Fruit fly (Drosophila melanogaster) whole organism, prepupa: Measurements from ENCODE around the gene Inx2.

Experiments
- Blimp-1 ChIP-seq: fragments of 200-800 bp; sonication (Bioruptor generic); optimal IDR thresholded peaks from 3 replicates; lab custom pipeline; 2017; ENCODE audit warnings: missing biosample characterization, missing genetic modification characterization, mild to moderate bottlenecking, moderate library complexity, missing genetic modification reagents
- CG10631 ChIP-seq: fragments of 200-800 bp; sonication (Bioruptor generic); optimal IDR thresholded peaks from 2 replicates; lab custom pipeline; 2016; ENCODE audit warnings: missing biosample characterization, missing genetic modification characterization
- CG10669 ChIP-seq: fragments of 200-800 bp; sonication (Bioruptor generic); optimal IDR thresholded peaks from 3 replicates; lab custom pipeline; 2018; ENCODE audit warnings: missing biosample characterization, mild to moderate bottlenecking, missing genetic modification characterization, moderate library complexity
- CG11294 ChIP-seq: fragments of 200-800 bp; sonication (Bioruptor generic); IDR thresholded peaks from 2 replicates; pipeline ENCODE4 v1.3.6; 2022; ENCODE audit warnings: missing biosample characterization, missing genetic modification characterization
- CG11902 ChIP-seq: fragments of 200-800 bp; sonication (Bioruptor generic); optimal IDR thresholded peaks from 3 replicates; lab custom pipeline; 2016; ENCODE audit warnings: missing biosample characterization, missing genetic modification characterization
- CG15336 ChIP-seq: fragments of 200-800 bp; sonication (Bioruptor generic); IDR thresholded peaks from 2 replicates; pipeline ENCODE4 v1.3.6; 2022; ENCODE audit warnings: missing biosample characterization, missing genetic modification characterization
- CG1621 ChIP-seq: fragments of 200-800 bp; sonication (Bioruptor generic); optimal IDR thresholded peaks from 3 replicates; lab custom pipeline; 2018; ENCODE audit warnings: missing biosample characterization, mild to moderate bottlenecking, missing genetic modification characterization
- CG16779 ChIP-seq: fragments of 200-800 bp; sonication (Bioruptor generic); optimal IDR thresholded peaks from 3 replicates; lab custom pipeline; 2017; ENCODE audit warnings: missing biosample characterization, mild to moderate bottlenecking, missing genetic modification characterization
- CG3032 ChIP-seq: fragments of 200-800 bp; optimal IDR thresholded peaks from 2 replicates; lab custom pipeline; 2019; ENCODE audit warnings: missing biosample characterization, mild to moderate bottlenecking, missing genetic modification characterization, moderate library complexity
- CG32006 ChIP-seq: fragments of 200-800 bp; sonication (Bioruptor generic); optimal IDR thresholded peaks from 3 replicates; lab custom pipeline; 2017; ENCODE audit warnings: missing biosample characterization, mild to moderate bottlenecking, missing genetic modification characterization
- CG34406 ChIP-seq: fragments of 200-800 bp; sonication (Bioruptor generic); optimal IDR thresholded peaks from 3 replicates; lab custom pipeline; 2016; ENCODE audit warnings: missing biosample characterization, missing genetic modification characterization
- CG3919 ChIP-seq: fragments of 200-800 bp; sonication (Bioruptor generic); optimal IDR thresholded peaks from 3 replicates; lab custom pipeline; 2016; ENCODE audit warnings: missing biosample characterization, missing genetic modification characterization
- CG4318 ChIP-seq: fragments of 200-800 bp; sonication (Bioruptor generic); optimal IDR thresholded peaks from 3 replicates; lab custom pipeline; 2017; ENCODE audit warnings: missing biosample characterization, mild to moderate bottlenecking, missing genetic modification characterization
- CG6276 ChIP-seq: fragments of 200-800 bp; sonication (Bioruptor generic); optimal IDR thresholded peaks from 2 replicates; lab custom pipeline; 2017; ENCODE audit warnings: missing biosample characterization, mild to moderate bottlenecking, missing genetic modification characterization
- CG6792 ChIP-seq: fragments of 200-800 bp; sonication (Bioruptor generic); optimal IDR thresholded peaks from 3 replicates; lab custom pipeline; 2016; ENCODE audit warnings: missing biosample characterization, missing genetic modification characterization
- CG6808 ChIP-seq: fragments of 200-800 bp; sonication (Bioruptor generic); optimal IDR thresholded peaks from 3 replicates; lab custom pipeline; 2017; ENCODE audit warnings: missing biosample characterization, missing genetic modification characterization, mild to moderate bottlenecking, moderate library complexity, missing genetic modification reagents
- CG6854 ChIP-seq: fragments of 200-800 bp; sonication (Bioruptor generic); optimal IDR thresholded peaks from 2 replicates; lab custom pipeline; 2017; ENCODE audit warnings: missing biosample characterization, mild to moderate bottlenecking, missing genetic modification characterization
- CG7368 ChIP-seq: fragments of 200-800 bp; sonication (Bioruptor generic); optimal IDR thresholded peaks from 3 replicates; lab custom pipeline; 2016; ENCODE audit warnings: missing biosample characterization, missing genetic modification characterization
- CG8119 ChIP-seq: fragments of 200-800 bp; sonication (Bioruptor generic); IDR thresholded peaks from 3 replicates; pipeline ENCODE4 v1.3.6; 2022; ENCODE audit warnings: missing biosample characterization, missing genetic modification characterization
- CG8319 ChIP-seq: fragments of 200-800 bp; sonication (Bioruptor generic); optimal IDR thresholded peaks from 3 replicates; lab custom pipeline; 2016; ENCODE audit warnings: missing biosample characterization, missing genetic modification characterization
- CG8632 ChIP-seq: fragments of 200-800 bp; sonication (Bioruptor generic); optimal IDR thresholded peaks from 3 replicates; lab custom pipeline; 2016; ENCODE audit warnings: missing biosample characterization, missing genetic modification characterization
- CG9139 ChIP-seq: fragments of 200-800 bp; sonication (Bioruptor generic); optimal IDR thresholded peaks from 3 replicates; lab custom pipeline; 2017; ENCODE audit warnings: missing biosample characterization, mild to moderate bottlenecking, missing genetic modification characterization
- Eip75B ChIP-seq: fragments of 200-800 bp; sonication (Bioruptor generic); optimal IDR thresholded peaks from 3 replicates; lab custom pipeline; 2016; ENCODE audit warnings: missing biosample characterization, missing genetic modification characterization
- Eip78C ChIP-seq: fragments of 200-800 bp; sonication (Bioruptor generic); peaks from one replicate; lab custom pipeline; 2016; ENCODE audit warnings: missing biosample characterization, missing genetic modification characterization
- Eip93F ChIP-seq: fragments of 200-800 bp; sonication (Bioruptor generic); optimal IDR thresholded peaks from 2 replicates; lab custom pipeline; 2016; ENCODE audit warnings: missing biosample characterization, mild to moderate bottlenecking, missing genetic modification characterization
- Ets96B ChIP-seq: fragments of 200-800 bp; optimal IDR thresholded peaks from 2 replicates; lab custom pipeline; 2019; ENCODE audit warnings: missing biosample characterization, mild to moderate bottlenecking, missing genetic modification characterization, moderate library complexity
- Gug ChIP-seq: fragments of 200-800 bp; sonication (Bioruptor generic); IDR thresholded peaks from 2 replicates; pipeline ENCODE4 v1.3.6; 2022; ENCODE audit warnings: missing biosample characterization, missing genetic modification characterization
- Hr38 ChIP-seq: sonication (Bioruptor generic); optimal IDR thresholded peaks from 2 replicates; lab custom pipeline; 2016; ENCODE audit warnings: missing biosample characterization, missing genetic modification characterization
- Hr39 ChIP-seq: fragments of 200-800 bp; sonication (Bioruptor generic); optimal IDR thresholded peaks from 2 replicates; lab custom pipeline; 2016; ENCODE audit warnings: missing biosample characterization, missing genetic modification characterization
- Hr4 ChIP-seq: fragments of 200-800 bp; sonication (Bioruptor generic); optimal IDR thresholded peaks from 3 replicates; lab custom pipeline; 2016; ENCODE audit warnings: missing biosample characterization, missing genetic modification characterization
- Lpt ChIP-seq: fragments of 200-800 bp; sonication (Bioruptor generic); optimal IDR thresholded peaks from 3 replicates; lab custom pipeline; 2016; ENCODE audit warnings: missing biosample characterization, missing genetic modification characterization
- OdsH ChIP-seq: fragments of 200-800 bp; sonication (Bioruptor generic); optimal IDR thresholded peaks from 3 replicates; lab custom pipeline; 2016; ENCODE audit warnings: missing biosample characterization, missing genetic modification characterization
- Smox ChIP-seq: fragments of 200-800 bp; sonication (Bioruptor generic); optimal IDR thresholded peaks from 3 replicates; lab custom pipeline; 2016; ENCODE audit warnings: missing biosample characterization, missing genetic modification characterization
- Sox102F ChIP-seq: fragments of 200-800 bp; sonication (Bioruptor generic); optimal IDR thresholded peaks from 2 replicates; lab custom pipeline; 2016; ENCODE audit warnings: missing biosample characterization, mild to moderate bottlenecking, missing genetic modification characterization
- Sox14 ChIP-seq: fragments of 200-800 bp; sonication (Bioruptor generic); optimal IDR thresholded peaks from 3 replicates; lab custom pipeline; 2016; ENCODE audit warnings: missing biosample characterization, missing genetic modification characterization
- achi ChIP-seq: fragments of 200-800 bp; sonication (Bioruptor generic); optimal IDR thresholded peaks from 3 replicates; lab custom pipeline; 2016; ENCODE audit warnings: missing biosample characterization, missing genetic modification characterization
- acj6 ChIP-seq: fragments of 200-800 bp; sonication (Bioruptor generic); optimal IDR thresholded peaks from 3 replicates; lab custom pipeline; 2016; ENCODE audit warnings: missing biosample characterization, missing genetic modification characterization
- dac ChIP-seq: fragments of 200-800 bp; sonication (Bioruptor generic); optimal IDR thresholded peaks from 2 replicates; lab custom pipeline; 2017; ENCODE audit warnings: missing biosample characterization, mild to moderate bottlenecking, missing genetic modification characterization
- esn ChIP-seq: fragments of 200-800 bp; sonication (Bioruptor generic); optimal IDR thresholded peaks from 2 replicates; lab custom pipeline; 2016; ENCODE audit warnings: missing biosample characterization, mild to moderate bottlenecking, missing genetic modification characterization, moderate library complexity
- fd85E ChIP-seq: fragments of 200-800 bp; sonication (Bioruptor generic); optimal IDR thresholded peaks from 3 replicates; lab custom pipeline; 2016; ENCODE audit warnings: missing biosample characterization, missing genetic modification characterization
- fkh ChIP-seq: fragments of 200-800 bp; sonication (Bioruptor generic); optimal IDR thresholded peaks from 3 replicates; lab custom pipeline; 2017; ENCODE audit warnings: missing biosample characterization, mild to moderate bottlenecking, missing genetic modification characterization, moderate library complexity
- lz ChIP-seq: fragments of 200-800 bp; sonication (Bioruptor generic); optimal IDR thresholded peaks from 3 replicates; lab custom pipeline; 2016; ENCODE audit warnings: missing biosample characterization, missing genetic modification characterization
- net ChIP-seq: fragments of 200-800 bp; sonication (Bioruptor generic); optimal IDR thresholded peaks from 3 replicates; lab custom pipeline; 2016; ENCODE audit warnings: missing biosample characterization, missing genetic modification characterization
- salr ChIP-seq, 2 experiments: fragments of 200-800 bp; sonication (Bioruptor generic); optimal IDR thresholded peaks; 3 replicates each; lab custom pipeline; 2016 to 2018; ENCODE audit warnings: missing biosample characterization in 2 of 2, missing genetic modification characterization in 2 of 2, mild to moderate bottlenecking in 1 of 2
- spab ChIP-seq: fragments of 200-800 bp; sonication (Bioruptor generic); optimal IDR thresholded peaks from 2 replicates; lab custom pipeline; 2017; ENCODE audit warnings: missing biosample characterization, mild to moderate bottlenecking, missing genetic modification characterization, missing genetic modification reagents
- ss ChIP-seq, 2 experiments: fragments of 200-800 bp; sonication (Bioruptor generic); optimal IDR thresholded peaks; 2 replicates in 1 of 2; 3 replicates in 1 of 2; lab custom pipeline; 2017 to 2018; ENCODE audit warnings: mild to moderate bottlenecking in 2 of 2, missing biosample characterization in 2 of 2, missing genetic modification characterization in 2 of 2, moderate library complexity in 1 of 2
- svp ChIP-seq: fragments of 200-800 bp; sonication (Bioruptor generic); peaks from one replicate; lab custom pipeline; 2016; ENCODE audit warnings: missing biosample characterization, missing genetic modification characterization
- topi ChIP-seq: fragments of 200-800 bp; sonication (Bioruptor generic); optimal IDR thresholded peaks from 3 replicates; lab custom pipeline; 2016; ENCODE audit warnings: missing biosample characterization, missing genetic modification characterization
- vri ChIP-seq: fragments of 200-800 bp; sonication (Bioruptor generic); optimal IDR thresholded peaks from 3 replicates; lab custom pipeline; 2016; ENCODE audit warnings: missing biosample characterization, mild to moderate bottlenecking, missing genetic modification characterization

Inx2 gene

dm6 chrX:6988632-6989338 lies 9.7 kb upstream of the Inx2 start:
- TF ChIP-seq CG9139 (GFP tag; lab: Kevin White, UChicago) (no peak), CG6808 (GFP tag; lab: Kevin White, UChicago) (no peak), CG11294 (GFP tag; lab: Robert Waterston, UW) (no peak), Sox102F (GFP tag; lab: Kevin White, UChicago) (no peak), dac (GFP tag; lab: Kevin White, UChicago) (no peak), Smox (GFP tag; lab: Kevin White, UChicago) (no peak)

dm6 chrX:6990105-6990504 lies 8.4 kb upstream of the Inx2 start:
- TF ChIP-seq Sox14 = peak; percentile 12
- TF ChIP-seq Hr4 (GFP tag; lab: Kevin White, UChicago) = no peak
- TF ChIP-seq salr (GFP tag; optimal IDR thresholded peaks at IDR 0.05; lab: Kevin White, UChicago) = no peak
- no peak for TF ChIP-seq CG8319 (GFP tag; lab: Kevin White, UChicago)
- peak in 1 of 2 experiments; percentile 8 for TF ChIP-seq ss (GFP tag; optimal IDR thresholded peaks at IDR 0.05; lab: Kevin White, UChicago)
- TF ChIP-seq CG11902 (GFP tag; lab: Kevin White, UChicago) = no peak
- TF ChIP-seq CG16779 (tag; lab: Kevin White, UChicago) = no peak
- TF ChIP-seq OdsH = no peak
- TF ChIP-seq Lpt (GFP tag; lab: Kevin White, UChicago) = no peak
- no peak for TF ChIP-seq spab (GFP tag; lab: Kevin White, UChicago)
- TF ChIP-seq Eip75B (GFP tag; lab: Kevin White, UChicago) = peak; percentile 18
- TF ChIP-seq CG15336 (GFP tag; lab: Robert Waterston, UW) = 0 out of 2 replicates have a peak, but pooled peaks have one; percentile 11
- peak; percentile 47 for TF ChIP-seq topi (GFP tag; lab: Kevin White, UChicago)
- peak; percentile 23 for TF ChIP-seq CG32006 (GFP tag; lab: Kevin White, UChicago)
- no peak for TF ChIP-seq CG4318 (GFP tag; lab: Kevin White, UChicago)
- no peak for TF ChIP-seq CG10669 (GFP tag; lab: Kevin White, UChicago)
- TF ChIP-seq acj6 (GFP tag; lab: Kevin White, UChicago) = no peak
- no peak for TF ChIP-seq CG3032 (tag; lab: Kevin White, UChicago)
- TF ChIP-seq Sox102F (GFP tag; lab: Kevin White, UChicago) = peak; percentile 20
- TF ChIP-seq CG1621 = no peak
- TF ChIP-seq Eip93F (GFP tag; lab: Kevin White, UChicago) = peak; percentile 7
- peak; percentile 28 for TF ChIP-seq lz (GFP tag; lab: Kevin White, UChicago)
- TF ChIP-seq CG6792 (GFP tag; lab: Kevin White, UChicago) = no peak
- TF ChIP-seq Hr39 = peak; percentile 0
- no peak for TF ChIP-seq CG8119
- peak; percentile 71 for TF ChIP-seq Eip78C (GFP tag; lab: Kevin White, UChicago)
- TF ChIP-seq CG34406 (GFP tag; lab: Kevin White, UChicago) = no peak
- no peak for TF ChIP-seq Ets96B
- peak; percentile 19 for TF ChIP-seq CG3919 (GFP tag; lab: Kevin White, UChicago)
- TF ChIP-seq CG9139 (GFP tag; lab: Kevin White, UChicago) = no peak
- TF ChIP-seq svp = peak; percentile 59
- no peak for TF ChIP-seq CG6276
- TF ChIP-seq Blimp-1 (GFP tag; lab: Kevin White, UChicago) = no peak
- TF ChIP-seq Hr38 = no peak
- TF ChIP-seq CG6854 (GFP tag; lab: Kevin White, UChicago) = no peak
- no peak for TF ChIP-seq dac (GFP tag; lab: Kevin White, UChicago)
- TF ChIP-seq CG6808 (GFP tag; lab: Kevin White, UChicago) = no peak
- TF ChIP-seq fkh (GFP tag; lab: Kevin White, UChicago) = no peak
- TF ChIP-seq fd85E (GFP tag; lab: Kevin White, UChicago) = no peak
- TF ChIP-seq vri (GFP tag; lab: Kevin White, UChicago) = no peak
- TF ChIP-seq CG10631 = no peak
- no peak for TF ChIP-seq CG8632 (GFP tag; lab: Kevin White, UChicago)
- no peak for TF ChIP-seq Gug
- TF ChIP-seq net (GFP tag; lab: Kevin White, UChicago) = no peak
- peak; percentile 31 for TF ChIP-seq esn (GFP tag; lab: Kevin White, UChicago)
- TF ChIP-seq achi (GFP tag; lab: Kevin White, UChicago) = no peak
- no peak for TF ChIP-seq CG7368 (GFP tag; lab: Kevin White, UChicago)
